Worm (Caenorhabditis elegans) whole organism, L4/young adult: ENCODE data around the gene grp-1.

Experiments used
- W03F9.2 ChIP-seq: fragments of 150-350 bp; optimal IDR thresholded peaks from 2 replicates; lab custom pipeline; 2014; ENCODE audit warnings: missing biosample characterization, missing genetic modification characterization
- him-1 ChIP-seq: sonication (generic microtip); optimal IDR thresholded peaks from 2 replicates; lab custom pipeline; 2016; ENCODE audit warnings: missing genotype, missing genetic modification reagents, missing genetic modification characterization, missing compliant biosample characterization

- TF ChIP-seq W03F9.2 (no peak), him-1 (tag; lab: Kevin White, UChicago) (no peak)
Measured at ce11 chrIII:8050944-8051343, 34.6 kb upstream of the grp-1 start, which contains the start of gene K12H4.7.
